Fruit fly (Drosophila melanogaster) whole organism, wandering third instar larva: ENCODE measurements around the gene Tgs1.

Experiments
- Abd-B ChIP-seq: fragments of >200 bp; optimal IDR thresholded peaks from 2 replicates; lab custom pipeline; 2017; ENCODE audit warnings: missing biosample characterization, missing genetic modification characterization
- CG9705 ChIP-seq: fragments of 200-800 bp; sonication (Bioruptor generic); optimal IDR thresholded peaks from 2 replicates; lab custom pipeline; 2018; ENCODE audit warnings: missing biosample characterization, mild to moderate bottlenecking, missing genetic modification characterization
- CrebA ChIP-seq: fragments of 200-800 bp; sonication (Bioruptor generic); optimal IDR thresholded peaks from 2 replicates; lab custom pipeline; 2016; ENCODE audit warnings: missing biosample characterization, mild to moderate bottlenecking, missing genetic modification characterization, borderline replicate concordance
- Dfd ChIP-seq: fragments of >200 bp; optimal IDR thresholded peaks from 2 replicates; lab custom pipeline; 2017; ENCODE audit warnings: missing biosample characterization, missing genetic modification characterization
- Dif ChIP-seq: fragments of 200-275, 200-300 bp; sonication (Bioruptor generic); optimal IDR thresholded peaks from 2 replicates; lab custom pipeline; 2018; ENCODE audit warnings: missing biosample characterization, missing genetic modification characterization; ENCODE audit not compliant: partially characterized antibody
- GATAd ChIP-seq: sonication (Bioruptor generic); optimal IDR thresholded peaks from 2 replicates; lab custom pipeline; 2016; ENCODE audit warnings: missing biosample characterization, missing genetic modification characterization
- HLH106 ChIP-seq: fragments of 200-800 bp; optimal IDR thresholded peaks from 3 replicates; lab custom pipeline; 2019; ENCODE audit warnings: missing biosample characterization, mild to moderate bottlenecking, missing genetic modification characterization, moderate library complexity
- Hnf4 ChIP-seq: fragments of 200-800 bp; sonication (Bioruptor generic); optimal IDR thresholded peaks from 2 replicates; lab custom pipeline; 2016; ENCODE audit warnings: missing biosample characterization, mild to moderate bottlenecking, missing genetic modification characterization
- Hr78 ChIP-seq: fragments of >200 bp; optimal IDR thresholded peaks from 2 replicates; lab custom pipeline; 2017; ENCODE audit warnings: missing biosample characterization, missing genetic modification characterization
- Hr83 ChIP-seq: fragments of 200-300 bp; sonication (Bioruptor generic); optimal IDR thresholded peaks from 2 replicates; lab custom pipeline; 2016; ENCODE audit warnings: missing biosample characterization, mild to moderate bottlenecking, missing genetic modification characterization, moderate library complexity; ENCODE audit not compliant: poor library complexity, severe bottlenecking
- Jra ChIP-seq: sonication (Bioruptor generic); optimal IDR thresholded peaks from 2 replicates; lab custom pipeline; 2016; ENCODE audit warnings: missing biosample characterization, missing genetic modification characterization
- Mio ChIP-seq: sonication (Bioruptor generic); optimal IDR thresholded peaks from 2 replicates; lab custom pipeline; 2016; ENCODE audit warnings: missing biosample characterization, missing genetic modification characterization
- Myc ChIP-seq: fragments of >200 bp; optimal IDR thresholded peaks from 2 replicates; lab custom pipeline; 2017
- N ChIP-seq: fragments of >200 bp; optimal IDR thresholded peaks from 2 replicates; lab custom pipeline; 2018; ENCODE audit warnings: missing biosample characterization, missing external identifiers, missing genetic modification characterization
- OdsH ChIP-seq: fragments of 200-800 bp; sonication (Bioruptor generic); optimal IDR thresholded peaks from 2 replicates; lab custom pipeline; 2016; ENCODE audit warnings: missing biosample characterization, mild to moderate bottlenecking, missing genetic modification characterization
- Rel ChIP-seq, 2 experiments: fragments of 200-800 bp; sonication (Bioruptor generic) in 1 of 2; optimal IDR thresholded peaks; 2 replicates in 1 of 2; 3 replicates in 1 of 2; lab custom pipeline; 2016 to 2019; ENCODE audit warnings: mild to moderate bottlenecking in 2 of 2, missing biosample characterization in 2 of 2, missing genetic modification characterization in 2 of 2, moderate library complexity in 1 of 2
- Vsx2 ChIP-seq: fragments of 200-300, 225-300 bp; sonication (Bioruptor generic); optimal IDR thresholded peaks from 2 replicates; lab custom pipeline; 2018; ENCODE audit warnings: missing biosample characterization, missing genetic modification characterization; ENCODE audit not compliant: partially characterized antibody
- br ChIP-seq: fragments of 200-800 bp; sonication (Bioruptor generic); optimal IDR thresholded peaks from 2 replicates; lab custom pipeline; 2016; ENCODE audit warnings: missing biosample characterization, missing genetic modification characterization
- brk ChIP-seq: fragments of 200-800 bp; sonication (Bioruptor generic); optimal IDR thresholded peaks from 2 replicates; lab custom pipeline; 2016; ENCODE audit warnings: missing biosample characterization, mild to moderate bottlenecking, missing genetic modification characterization
- dl ChIP-seq, 2 experiments: fragments of 175-275, 200-275 bp in 1 of 2; fragments of 200-275 bp in 1 of 2; sonication (Bioruptor generic); optimal IDR thresholded peaks; lab custom pipeline; 2018; ENCODE audit warnings: mild to moderate bottlenecking in 2 of 2, missing biosample characterization in 2 of 2, missing genetic modification characterization in 2 of 2, moderate library complexity in 2 of 2; ENCODE audit not compliant: partially characterized antibody in 2 of 2, insufficient read depth in 1 of 2
- dsf ChIP-seq: sonication (Bioruptor generic); optimal IDR thresholded peaks from 2 replicates; lab custom pipeline; 2016; ENCODE audit warnings: missing biosample characterization, missing genetic modification characterization, borderline replicate concordance
- ey ChIP-seq: fragments of 200-800 bp; sonication (Bioruptor generic); optimal IDR thresholded peaks from 2 replicates; lab custom pipeline; 2016; ENCODE audit warnings: missing biosample characterization, missing genetic modification characterization
- foxo ChIP-seq, 2 experiments: fragments of 200-800 bp; sonication (Bioruptor generic); optimal IDR thresholded peaks; 2 replicates in 1 of 2; 3 replicates in 1 of 2; lab custom pipeline; 2016 to 2017; ENCODE audit warnings: missing biosample characterization in 2 of 2, missing genetic modification characterization in 2 of 2
- fru ChIP-seq: fragments of 200-800 bp; sonication (Bioruptor generic); optimal IDR thresholded peaks from 3 replicates; lab custom pipeline; 2016; ENCODE audit warnings: missing biosample characterization, mild to moderate bottlenecking, missing genetic modification characterization
- h ChIP-seq: fragments of 200-800 bp; sonication (Bioruptor generic); optimal IDR thresholded peaks from 3 replicates; lab custom pipeline; 2016; ENCODE audit warnings: missing biosample characterization, mild to moderate bottlenecking, missing genetic modification characterization
- jim ChIP-seq: fragments of 175-275, 200-325 bp; sonication (Bioruptor generic); optimal IDR thresholded peaks from 2 replicates; lab custom pipeline; 2016; ENCODE audit warnings: missing biosample characterization, mild to moderate bottlenecking, missing genetic modification characterization
- lola ChIP-seq: fragments of >200 bp; optimal IDR thresholded peaks from 2 replicates; lab custom pipeline; 2017; ENCODE audit warnings: missing biosample characterization, missing genetic modification characterization
- pan ChIP-seq: fragments of >200 bp; optimal IDR thresholded peaks from 2 replicates; lab custom pipeline; 2017
- psq ChIP-seq: fragments of 200-800 bp; sonication (Bioruptor generic); optimal IDR thresholded peaks from 3 replicates; lab custom pipeline; 2017; ENCODE audit warnings: missing biosample characterization, mild to moderate bottlenecking, missing genetic modification characterization, moderate library complexity
- rgr ChIP-seq: fragments of 200-800 bp; sonication (Bioruptor generic); optimal IDR thresholded peaks from 3 replicates; lab custom pipeline; 2016; ENCODE audit warnings: missing biosample characterization, mild to moderate bottlenecking, missing genetic modification characterization
- sage ChIP-seq: fragments of 200-800 bp; sonication (Bioruptor generic); optimal IDR thresholded peaks from 2 replicates; lab custom pipeline; 2016; ENCODE audit warnings: missing biosample characterization, mild to moderate bottlenecking, missing genetic modification characterization
- sv ChIP-seq: fragments of 200-800 bp; sonication (Bioruptor generic); optimal IDR thresholded peaks from 3 replicates; lab custom pipeline; 2016; ENCODE audit warnings: missing biosample characterization, missing genetic modification characterization
- tai ChIP-seq: sonication (Bioruptor generic); optimal IDR thresholded peaks from 2 replicates; lab custom pipeline; 2016; ENCODE audit warnings: missing biosample characterization, missing genetic modification characterization
- usp ChIP-seq: fragments of >200 bp; optimal IDR thresholded peaks from 2 replicates; lab custom pipeline; 2017; ENCODE audit warnings: missing biosample characterization, missing genetic modification characterization
- woc ChIP-seq: sonication (Bioruptor generic); optimal IDR thresholded peaks from 2 replicates; lab custom pipeline; 2016; ENCODE audit warnings: missing biosample characterization, mild to moderate bottlenecking, missing genetic modification characterization

Gene Tgs1

DNA sequence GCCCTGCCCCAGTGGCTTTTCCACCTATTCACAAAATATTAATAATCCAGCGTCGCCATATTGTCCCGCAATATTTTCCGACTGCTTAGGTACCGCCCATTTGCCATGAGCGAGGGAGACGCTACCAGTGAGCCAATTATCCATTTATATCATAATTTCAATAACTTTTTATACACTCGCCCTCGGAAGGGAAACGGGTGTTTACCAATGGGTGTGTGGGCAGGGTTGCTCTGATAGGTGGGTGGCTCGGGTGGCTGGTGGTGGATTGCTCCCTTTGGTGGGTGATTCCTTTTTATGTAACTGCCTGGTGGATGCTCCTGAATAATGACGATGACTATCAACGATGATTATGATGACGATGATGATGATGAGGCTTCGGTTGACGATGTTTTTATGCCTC lies 11.3 kb downstream of the Tgs1 start:
- no peak for TF ChIP-seq dsf (GFP tag; lab: Kevin White, UChicago)
- TF ChIP-seq Vsx2 (GFP tag; lab: Kevin White, UChicago): peak; percentile 44

DNA sequence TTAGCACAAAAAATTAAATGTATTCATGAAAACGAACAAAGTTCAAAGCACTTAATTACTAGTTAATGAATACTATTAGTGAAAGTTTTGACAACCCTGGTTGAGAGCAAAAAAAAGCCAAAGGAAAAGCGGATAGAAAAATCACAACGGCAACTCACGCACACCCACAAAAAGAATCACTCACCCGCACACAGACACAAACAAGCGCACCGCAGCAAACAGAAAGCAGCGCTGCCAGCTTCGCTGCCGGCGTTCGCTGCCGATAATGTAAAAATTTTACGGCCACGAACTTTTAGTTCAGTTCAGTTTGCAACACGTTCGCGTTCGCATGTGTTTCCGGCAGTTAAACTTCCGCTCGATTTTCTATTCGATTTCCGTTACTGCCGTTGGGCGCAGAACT lies 12.2 kb downstream of the Tgs1 start, which contains the start of gene CG18599:
TSS of gene CG18599 (plus strand) at position 301 of the 400 bp plus-strand sequence.
- no peak for TF ChIP-seq Abd-B
- no peak for TF ChIP-seq Dfd (GFP tag; lab: Kevin White, UChicago)
- TF ChIP-seq Hr78: no peak
- TF ChIP-seq sage (GFP tag; lab: Kevin White, UChicago): no peak

DNA sequence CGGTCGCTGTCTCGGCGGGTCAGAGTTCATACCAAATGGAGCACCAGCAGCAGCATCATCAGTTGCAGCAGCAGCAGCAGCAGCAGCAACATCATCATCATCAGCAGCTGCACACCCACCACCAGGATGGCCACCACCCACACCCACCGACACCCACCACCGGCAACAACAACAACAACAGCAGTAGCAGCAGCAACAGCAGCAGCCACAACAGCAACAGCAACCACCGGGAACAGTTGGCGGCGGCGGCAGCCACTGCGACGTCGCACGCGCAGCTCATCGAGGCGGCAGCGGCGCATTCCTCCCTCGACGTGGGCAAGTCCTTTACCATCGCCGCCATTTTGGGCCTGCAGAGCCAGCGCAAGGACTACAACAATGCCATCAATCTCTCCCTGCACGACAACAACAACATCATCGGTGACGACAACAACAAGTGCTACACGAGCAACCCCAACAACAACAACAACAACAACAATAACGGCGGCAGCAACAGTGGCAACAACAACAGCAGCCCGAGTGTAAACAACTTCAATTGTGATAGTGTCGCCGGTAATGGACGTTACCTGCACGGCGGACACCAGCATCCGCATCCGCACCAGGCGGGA lies 14.5 kb downstream of the Tgs1 start:
- no peak for TF ChIP-seq ey (GFP tag; lab: Kevin White, UChicago)
- peak; percentile 89 for TF ChIP-seq Dfd (GFP tag; lab: Kevin White, UChicago)
- TF ChIP-seq fru (GFP tag; lab: Kevin White, UChicago): no peak

DNA sequence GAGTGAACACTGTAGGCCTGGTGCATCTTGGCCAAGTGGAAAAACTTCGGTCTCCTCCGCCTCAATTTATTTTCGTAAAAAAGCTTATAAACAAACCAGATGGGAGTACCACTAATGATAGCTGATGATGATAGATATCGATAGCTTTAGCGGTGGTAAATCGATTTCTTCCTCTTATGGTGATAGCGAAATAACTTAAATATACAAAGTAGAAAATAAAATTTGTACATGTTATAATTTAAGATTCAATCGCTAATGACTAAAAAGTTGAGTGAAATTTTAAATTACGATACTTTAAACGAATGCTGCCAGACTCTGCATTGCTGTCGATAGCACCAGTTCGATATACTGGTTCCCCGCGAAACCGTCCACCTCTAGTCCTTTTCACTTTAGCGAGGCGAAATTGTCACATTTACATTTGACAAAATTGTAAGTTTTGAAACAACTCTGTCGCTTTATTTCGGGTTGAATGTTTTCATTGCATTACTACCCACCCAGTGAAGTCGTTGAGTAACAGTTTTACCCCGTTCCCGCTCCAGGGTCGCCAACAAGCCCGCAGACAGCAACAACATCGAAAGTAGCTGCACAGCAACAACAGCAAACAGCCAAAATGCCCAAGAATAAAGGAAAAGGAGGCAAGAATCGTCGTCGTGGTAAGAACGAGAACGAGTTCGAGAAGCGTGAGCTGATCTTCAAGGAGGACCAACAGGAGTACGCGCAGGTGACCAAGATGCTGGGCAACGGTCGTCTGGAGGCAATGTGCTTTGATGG lies 19.2 kb downstream of the Tgs1 start, which contains the start of the genes Vps39 and eIF1A:
TSS of gene Vps39 (minus strand) at position 119 of the 771 bp plus-strand sequence.
TSS of gene eIF1A (plus strand) at position 338 of the 771 bp plus-strand sequence.
- TF ChIP-seq Dif (no peak), brk (GFP tag; lab: Kevin White, UChicago) (no peak), br (GFP tag; lab: Kevin White, UChicago) (peak; percentile 47), psq (GFP tag; lab: Kevin White, UChicago) (no peak), HLH106 (no peak), lola (GFP tag; lab: Kevin White, UChicago) (no peak), pan (lab: Kevin White, UChicago) (no peak), ey (GFP tag; lab: Kevin White, UChicago) (peak; percentile 16), Mio (no peak), sv (peak; percentile 42), foxo (GFP tag; optimal IDR thresholded peaks at IDR 0.05; lab: Kevin White, UChicago) (peak in 1 of 2 experiments; percentile 36), woc (GFP tag; lab: Kevin White, UChicago) (no peak), CrebA (GFP tag; lab: Kevin White, UChicago) (no peak), dl (GFP tag; optimal IDR thresholded peaks at IDR 0.05; lab: Kevin White, UChicago; ENCODE audit: insufficient read depth in 1 of 2, partially characterized antibody in 2 of 2) (no peak), OdsH (no peak), Vsx2 (GFP tag; lab: Kevin White, UChicago) (no peak), Dfd (GFP tag; lab: Kevin White, UChicago) (no peak), Jra (GFP tag; lab: Kevin White, UChicago) (peak; percentile 69), Myc (peak; percentile 13), h (GFP tag; lab: Kevin White, UChicago) (no peak), Hr83 (GFP tag; lab: Kevin White, UChicago) (no peak), usp (GFP tag; lab: Kevin White, UChicago) (no peak), tai (no peak), fru (GFP tag; lab: Kevin White, UChicago) (peak; percentile 39), jim (GFP tag; lab: Kevin White, UChicago) (no peak), Hnf4 (GFP tag; lab: Kevin White, UChicago) (no peak), GATAd (no peak), Hr78 (no peak), Rel (GFP tag; optimal IDR thresholded peaks at IDR 0.05; lab: Kevin White, UChicago) (no peak), Rel (tag; optimal IDR thresholded peaks at IDR 0.05; lab: Kevin White, UChicago) (no peak), dsf (GFP tag; lab: Kevin White, UChicago) (no peak), N (no peak), sage (GFP tag; lab: Kevin White, UChicago) (no peak), rgr (GFP tag; lab: Kevin White, UChicago) (no peak), CG9705 (GFP tag; lab: Kevin White, UChicago) (peak; percentile 17)
